Fruit fly (Drosophila melanogaster) whole organism, adult: ENCODE results near the gene skd.

ENCODE experiments used
- CG14711 ChIP-seq: fragments of 200-800 bp; sonication (Bioruptor generic); optimal IDR thresholded peaks from 2 replicates; lab custom pipeline; 2018; ENCODE audit warnings: missing biosample characterization, mild to moderate bottlenecking, missing genetic modification characterization, moderate library complexity
- CG1620 ChIP-seq: fragments of 200-800 bp; sonication (Bioruptor generic); optimal IDR thresholded peaks from 2 replicates; lab custom pipeline; 2016; ENCODE audit warnings: missing biosample characterization, missing genetic modification characterization
- CG7045 ChIP-seq: fragments of 200-800 bp; sonication (Bioruptor generic); optimal IDR thresholded peaks from 2 replicates; lab custom pipeline; 2017; ENCODE audit warnings: missing biosample characterization, mild to moderate bottlenecking, missing genetic modification characterization
- Clk ChIP-seq: fragments of 200-800 bp; sonication (Bioruptor generic); optimal IDR thresholded peaks from 2 replicates; lab custom pipeline; 2017; ENCODE audit warnings: missing biosample characterization, missing genetic modification characterization
- Hr96 ChIP-seq: fragments of 200-800 bp; sonication (Bioruptor generic); optimal IDR thresholded peaks from 2 replicates; lab custom pipeline; 2016; ENCODE audit warnings: missing biosample characterization, missing genetic modification characterization
- bab1 ChIP-seq: fragments of 200-800 bp; sonication (Bioruptor generic); optimal IDR thresholded peaks from 3 replicates; lab custom pipeline; 2019; ENCODE audit warnings: missing biosample characterization, mild to moderate bottlenecking, missing genetic modification characterization, moderate library complexity
- cnc ChIP-seq, 2 experiments: fragments of >200 bp; optimal IDR thresholded peaks; 2 replicates each; lab custom pipeline; 2017
- kay ChIP-seq: fragments of 200-800 bp; sonication (Bioruptor generic); peaks from one replicate; lab custom pipeline; 2016; ENCODE audit warnings: missing biosample characterization, missing genetic modification characterization, borderline replicate concordance
- ovo ChIP-seq: fragments of 200-800 bp; sonication (Bioruptor generic); optimal IDR thresholded peaks from 2 replicates; lab custom pipeline; 2016; ENCODE audit warnings: missing biosample characterization, missing genetic modification characterization
- pad ChIP-seq: fragments of 200-800 bp; sonication (Bioruptor generic); optimal IDR thresholded peaks from 3 replicates; lab custom pipeline; 2017; ENCODE audit warnings: missing biosample characterization, missing genetic modification characterization, mild to moderate bottlenecking, moderate library complexity, missing genetic modification reagents

DNA sequence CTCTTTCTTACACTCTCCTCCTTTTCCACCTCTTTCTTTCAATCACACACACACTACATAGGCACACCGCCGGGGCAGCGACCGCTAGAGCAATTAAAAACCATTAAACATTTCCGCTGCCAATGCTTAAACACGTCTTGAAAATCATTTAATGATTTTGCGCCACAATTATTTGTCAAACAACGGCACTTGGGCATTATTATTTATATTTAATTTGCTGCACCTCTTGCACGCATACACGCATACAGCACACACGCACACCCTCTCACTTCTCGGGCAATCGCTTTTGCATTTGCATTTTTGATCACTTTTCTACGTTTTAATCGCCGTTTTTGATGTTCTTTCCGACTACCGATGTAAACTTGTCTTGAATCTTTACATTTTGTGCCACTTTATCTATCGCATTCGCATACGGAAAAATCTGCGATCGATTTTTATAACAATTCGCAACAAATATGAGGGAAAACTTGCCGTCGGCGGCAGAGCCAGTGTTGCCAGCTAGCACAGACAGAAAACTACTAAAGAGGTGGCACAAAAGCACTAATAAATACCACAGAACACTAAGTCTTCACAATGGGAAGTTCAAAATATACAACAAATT lies at the start of gene skd:
- TF ChIP-seq kay (GFP tag; lab: Kevin White, UChicago) = no peak
- no peak for TF ChIP-seq CG14711
- no peak for TF ChIP-seq CG1620
- no peak for TF ChIP-seq CG7045 (GFP tag; lab: Kevin White, UChicago)
- TF ChIP-seq Hr96 (GFP tag; lab: Kevin White, UChicago) = no peak
- TF ChIP-seq cnc (optimal IDR thresholded peaks at IDR 0.05; lab: Kevin White, UChicago) = no peak
- TF ChIP-seq Clk (GFP tag; lab: Kevin White, UChicago) = no peak
- TF ChIP-seq pad (GFP tag; lab: Kevin White, UChicago) = no peak
- no peak for TF ChIP-seq ovo
- no peak for TF ChIP-seq bab1 (GFP tag; lab: Kevin White, UChicago)
